Worm (Caenorhabditis elegans): Measurements from ENCODE around the gene snb-2.

The snb-2 gene

DNA sequence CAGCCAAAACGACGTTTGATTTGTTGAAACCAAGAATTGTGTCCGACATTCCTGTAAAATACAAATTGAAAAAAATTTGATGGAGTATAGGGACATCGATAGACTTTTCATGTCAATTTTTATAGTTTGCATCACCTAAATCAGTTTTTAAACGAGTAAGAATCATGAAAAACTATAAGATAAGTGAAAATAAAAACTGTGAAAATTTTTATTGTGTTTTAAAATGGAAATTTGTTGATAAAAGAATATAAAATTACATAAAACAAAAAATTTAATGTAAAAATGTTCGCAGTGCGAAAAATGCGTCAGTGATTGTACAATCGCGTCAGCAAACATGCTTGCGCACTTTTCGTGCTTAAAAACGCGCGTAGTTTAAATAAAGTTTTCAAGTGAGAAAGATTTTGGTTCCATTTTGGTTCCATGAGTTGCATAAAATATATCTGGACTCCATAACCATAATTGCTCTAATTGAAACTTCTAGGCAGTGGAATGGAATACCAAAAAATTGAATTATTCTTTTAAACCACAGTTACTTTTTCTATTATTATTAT is 2.2 kb downstream of the snb-2 start, which contains the start of gene tomm-20 (continued):
- peak; percentile 58 for TF ChIP-seq nhr-80 (tag; optimal IDR thresholded peaks at IDR 0.05)
- peak; percentile 40 for TF ChIP-seq snpc-1.1 (tag; optimal IDR thresholded peaks at IDR 0.05; ENCODE audit: insufficient read depth)
- no peak for TF ChIP-seq ets-4 (GFP tag; optimal IDR thresholded peaks at IDR 0.05)
- peak; percentile 39 for TF ChIP-seq B0035.1 (tag; optimal IDR thresholded peaks at IDR 0.05)
- peak; percentile 86 for TF ChIP-seq tlf-1 (GFP tag; optimal IDR thresholded peaks at IDR 0.05)
- no peak for TF ChIP-seq F37B4.10 (GFP tag; IDR thresholded peaks at IDR 0.05)
- TF ChIP-seq athp-1 (tag; optimal IDR thresholded peaks at IDR 0.05) = peak; percentile 23
- TF ChIP-seq lin-35 (GFP tag; optimal IDR thresholded peaks at IDR 0.05) = peak; percentile 86 to 98 (median 92)
- peak; percentile 79 for TF ChIP-seq dox-1 (GFP tag; IDR thresholded peaks at IDR 0.05)
- TF ChIP-seq F22D6.2 (tag; optimal IDR thresholded peaks at IDR 0.05) = peak; percentile 65
- no peak for TF ChIP-seq ztf-3 (GFP tag; optimal IDR thresholded peaks at IDR 0.05)
- peak; percentile 90 for TF ChIP-seq attf-5 (GFP tag; optimal IDR thresholded peaks at IDR 0.05)
- TF ChIP-seq tbx-9 (tag; optimal IDR thresholded peaks at IDR 0.05; ENCODE audit: borderline replicate concordance) = no peak
- peak; percentile 91 for TF ChIP-seq efl-1 (GFP tag; optimal IDR thresholded peaks at IDR 0.05)
- no peak for TF ChIP-seq akir-1 (GFP tag; optimal IDR thresholded peaks at IDR 0.05)
- TF ChIP-seq nfya-2 (GFP tag; IDR thresholded peaks at IDR 0.05) = no peak
- peak; percentile 71 for TF ChIP-seq tbp1 (GFP tag; optimal IDR thresholded peaks at IDR 0.05)
- no peak for TF ChIP-seq egrh-3 (GFP tag; IDR thresholded peaks at IDR 0.05)
- TF ChIP-seq hsf-1 (GFP tag; IDR thresholded peaks at IDR 0.05) = peak; percentile 62
- TF ChIP-seq repo-1 (tag; optimal IDR thresholded peaks at IDR 0.05) = peak; percentile 83
- peak; percentile 58 for TF ChIP-seq madf-10 (tag; optimal IDR thresholded peaks at IDR 0.05)
- peak; percentile 79 for TF ChIP-seq ztf-26 (tag; optimal IDR thresholded peaks at IDR 0.05)
- peak; percentile 93 for TF ChIP-seq lin-40 (tag; optimal IDR thresholded peaks at IDR 0.05)
- TF ChIP-seq nhr-120 (GFP tag; IDR thresholded peaks at IDR 0.05) = no peak
- TF ChIP-seq let-526 (GFP tag; IDR thresholded peaks at IDR 0.05) = no peak
- peak; percentile 38 for TF ChIP-seq snpc-1.3 (tag; optimal IDR thresholded peaks at IDR 0.05; ENCODE audit: insufficient read depth)
- TF ChIP-seq nfyb-1 (GFP tag; IDR thresholded peaks at IDR 0.05) = peak; percentile 94
- no peak for TF ChIP-seq T26A5.8 (tag; optimal IDR thresholded peaks at IDR 0.05)
- no peak for TF ChIP-seq aptf-2 (GFP tag; conservative IDR thresholded peaks at IDR 0.05)
- TF ChIP-seq madf-3 (GFP tag; IDR thresholded peaks at IDR 0.05) = peak; percentile 87
- no peak for TF ChIP-seq mes-4 (tag; optimal IDR thresholded peaks at IDR 0.05)
- no peak for TF ChIP-seq ceh-58 (GFP tag; IDR thresholded peaks at IDR 0.05)
- peak; percentile 94 for TF ChIP-seq ekl-4 (GFP tag; IDR thresholded peaks at IDR 0.05)
- TF ChIP-seq Y95B8A.8 (GFP tag; IDR thresholded peaks at IDR 0.05) = no peak
- TF ChIP-seq mel-28 (tag; optimal IDR thresholded peaks at IDR 0.05; ENCODE audit: borderline replicate concordance) = no peak
- TF ChIP-seq snpc-4 (GFP tag; optimal IDR thresholded peaks at IDR 0.05) = peak; percentile 47
- TF ChIP-seq snpc-4 (tag; optimal IDR thresholded peaks at IDR 0.05) = peak; percentile 77 to 85 (median 78)
- peak; percentile 77; the same call in 1 of the 2 replicates for TF ChIP-seq hmg-20 (GFP tag; IDR thresholded peaks at IDR 0.05)
- TF ChIP-seq rpc-1 (optimal IDR thresholded peaks at IDR 0.05) = no peak
- no peak for TF ChIP-seq rpc-1 (tag; optimal IDR thresholded peaks at IDR 0.05)
- no peak for TF ChIP-seq nhr-90 (tag; optimal IDR thresholded peaks at IDR 0.05)
- peak; percentile 98 for TF ChIP-seq lin-54 (GFP tag; optimal IDR thresholded peaks at IDR 0.05)
- TF ChIP-seq D2030.7 (GFP tag; IDR thresholded peaks at IDR 0.05) = peak; percentile 62
- no peak for TF ChIP-seq F55B11.4 (tag; optimal IDR thresholded peaks at IDR 0.05; ENCODE audit: borderline replicate concordance, insufficient read depth)
- TF ChIP-seq hrde-1 (tag; optimal IDR thresholded peaks at IDR 0.05; ENCODE audit: borderline replicate concordance) = peak; percentile 38
- TF ChIP-seq B0336.3 (GFP tag; IDR thresholded peaks at IDR 0.05) = peak; percentile 78
- peak; percentile 80 for TF ChIP-seq snpc-3.4 (tag; optimal IDR thresholded peaks at IDR 0.05)
- TF ChIP-seq somi-1 (GFP tag; optimal IDR thresholded peaks at IDR 0.05) = peak; percentile 47
- TF ChIP-seq B0261.1 (tag; optimal IDR thresholded peaks at IDR 0.05) = peak; percentile 31

All from whole organism, young adult.